Worm (Caenorhabditis elegans): ENCODE data around the gene F31F7.2.
A peak's percentile ranks its signal among the peaks of the same experiment; 100 is the strongest.

Gene F31F7.2

DNA sequence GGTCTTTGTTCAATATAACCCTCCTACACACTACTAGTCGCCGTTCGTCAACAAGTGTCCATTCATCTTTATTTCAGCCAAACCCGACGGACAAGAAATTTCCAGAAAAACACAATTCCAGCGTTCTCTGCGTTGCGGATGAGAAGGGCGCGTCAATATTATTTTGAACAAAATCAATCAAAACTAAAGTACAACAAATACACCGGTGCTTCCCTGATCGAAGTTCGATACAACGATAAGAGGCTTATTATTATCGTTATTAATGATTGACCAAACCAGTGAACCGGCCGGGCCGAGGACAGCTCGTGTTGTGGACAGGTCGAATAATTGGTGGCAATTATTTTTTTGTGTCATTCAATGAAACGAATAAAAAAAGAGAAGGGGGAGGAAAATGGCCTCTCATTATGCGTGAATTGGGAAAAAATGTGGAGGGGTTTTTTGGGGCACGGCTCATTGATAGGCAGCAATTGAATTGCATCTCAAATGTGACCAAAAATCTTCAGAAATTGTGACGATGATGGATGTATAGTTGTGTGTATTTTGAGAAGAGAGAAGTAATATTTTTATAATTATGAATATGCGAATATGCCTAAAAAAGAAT is 39.9 kb upstream of the F31F7.2 start:
- TF ChIP-seq pqm-1 (tag; optimal IDR thresholded peaks at IDR 0.05) = no peak
- peak; percentile 37 for TF ChIP-seq elt-2 (tag; optimal IDR thresholded peaks at IDR 0.05)
- no peak for TF ChIP-seq nhr-237 (tag; optimal IDR thresholded peaks at IDR 0.05)
- peak; percentile 24 for TF ChIP-seq xbp-1 (tag; optimal IDR thresholded peaks at IDR 0.05)
- peak; percentile 1 for TF ChIP-seq snu-23 (GFP tag; optimal IDR thresholded peaks at IDR 0.05)
- TF ChIP-seq nhr-71 (tag; optimal IDR thresholded peaks at IDR 0.05) = peak; percentile 33
- TF ChIP-seq snpc-4 (tag; optimal IDR thresholded peaks at IDR 0.05) = no peak
- TF ChIP-seq vab-15 (tag; optimal IDR thresholded peaks at IDR 0.05) = no peak
- TF ChIP-seq fkh-8 (tag; optimal IDR thresholded peaks at IDR 0.05) = peak; percentile 18
- TF ChIP-seq ceh-82 (tag; optimal IDR thresholded peaks at IDR 0.05) = no peak
- no peak for TF ChIP-seq nhr-20 (tag; optimal IDR thresholded peaks at IDR 0.05)
- TF ChIP-seq ztf-4 (tag; optimal IDR thresholded peaks at IDR 0.05) = no peak
- TF ChIP-seq skn-1 (tag; optimal IDR thresholded peaks at IDR 0.05) = no peak
- TF ChIP-seq mep-1 (tag; optimal IDR thresholded peaks at IDR 0.05) = peak; percentile 15
- TF ChIP-seq ceh-8 (GFP tag; optimal IDR thresholded peaks at IDR 0.05) = no peak
- TF ChIP-seq blmp-1 (tag; optimal IDR thresholded peaks at IDR 0.05) = peak; percentile 13
- TF ChIP-seq lin-14 (GFP tag; optimal IDR thresholded peaks at IDR 0.05) = peak; percentile 79
- TF ChIP-seq C04F5.9 (tag; optimal IDR thresholded peaks at IDR 0.05) = no peak
- no peak for TF ChIP-seq jun-1 (tag; optimal IDR thresholded peaks at IDR 0.05)
- TF ChIP-seq egl-13 (tag; optimal IDR thresholded peaks at IDR 0.05) = no peak
- no peak for TF ChIP-seq ets-5 (GFP tag; IDR thresholded peaks at IDR 0.05)
- no peak for TF ChIP-seq aha-1 (tag; optimal IDR thresholded peaks at IDR 0.05)
- TF ChIP-seq rnt-1 (tag; optimal IDR thresholded peaks at IDR 0.05) = no peak
- TF ChIP-seq efl-1 (optimal IDR thresholded peaks at IDR 0.05) = peak in 1 of 2 experiments; percentile 2
- peak in 1 of 2 experiments; percentile 90 for TF ChIP-seq efl-1 (GFP tag; optimal IDR thresholded peaks at IDR 0.05 in 1 of 2)
- peak; percentile 35 for TF ChIP-seq nhr-47 (tag; optimal IDR thresholded peaks at IDR 0.05)
- TF ChIP-seq swsn-7 (tag; optimal IDR thresholded peaks at IDR 0.05) = peak; percentile 36
- no peak for TF ChIP-seq nhr-84 (tag; optimal IDR thresholded peaks at IDR 0.05)
- no peak for TF ChIP-seq fkh-4 (tag; optimal IDR thresholded peaks at IDR 0.05; ENCODE audit: borderline replicate concordance)
- peak; percentile 70 for TF ChIP-seq nhr-85 (tag)
- peak in 1 of 2 experiments; percentile 7 for TF ChIP-seq lsy-2 (tag; optimal IDR thresholded peaks at IDR 0.05)
- no peak for TF ChIP-seq Y116A8C.19 (tag; optimal IDR thresholded peaks at IDR 0.05; ENCODE audit: borderline replicate concordance)
- no peak for TF ChIP-seq isw-1 (GFP tag; IDR thresholded peaks at IDR 0.05)
- peak in 1 of 2 experiments; percentile 28 for TF ChIP-seq lin-35 (GFP tag; optimal IDR thresholded peaks at IDR 0.05)
- TF ChIP-seq irx-1 (tag; optimal IDR thresholded peaks at IDR 0.05) = no peak
- TF ChIP-seq grh-1 (GFP tag; IDR thresholded peaks at IDR 0.05) = 0 out of 2 replicates have a peak, but pooled peaks have one; percentile 25
- TF ChIP-seq ceh-63 (GFP tag; optimal IDR thresholded peaks at IDR 0.05) = no peak
- no peak for TF ChIP-seq hlh-17 (GFP tag; optimal IDR thresholded peaks at IDR 0.05; ENCODE audit: borderline replicate concordance)
- no peak for TF ChIP-seq sptf-1 (tag; optimal IDR thresholded peaks at IDR 0.05)
- no peak for TF ChIP-seq aly-2 (tag; optimal IDR thresholded peaks at IDR 0.05)
- TF ChIP-seq unc-30 (tag; optimal IDR thresholded peaks at IDR 0.05) = no peak

DNA sequence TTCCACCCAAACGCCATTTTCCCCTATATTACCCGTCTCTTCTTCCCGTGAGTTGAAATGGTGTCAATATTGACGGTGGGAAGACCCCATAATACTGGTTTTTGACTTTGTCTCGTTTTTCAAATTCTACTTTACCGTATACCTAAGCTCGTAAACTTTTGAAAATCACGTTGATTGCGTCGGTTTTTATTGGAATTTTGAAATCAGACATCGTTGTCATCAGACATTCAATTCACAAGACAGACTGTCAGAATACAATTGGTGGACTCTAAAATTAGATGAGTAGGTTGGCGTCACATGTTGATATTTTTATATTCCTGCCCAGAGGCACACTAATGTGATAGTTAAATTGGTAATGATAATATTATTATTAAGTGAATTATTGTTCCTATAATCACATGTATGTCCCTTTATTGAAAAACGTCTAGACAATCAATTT is 38.7 kb upstream of the F31F7.2 start:
- TF ChIP-seq Y116A8C.19 (tag; optimal IDR thresholded peaks at IDR 0.05; ENCODE audit: borderline replicate concordance) (no peak), nhr-11 (tag; optimal IDR thresholded peaks at IDR 0.05) (no peak), lin-35 (GFP tag; optimal IDR thresholded peaks at IDR 0.05) (peak in 1 of 2 experiments; percentile 65), blmp-1 (tag; optimal IDR thresholded peaks at IDR 0.05) (peak; percentile 25), nhr-20 (tag; optimal IDR thresholded peaks at IDR 0.05) (peak; percentile 58), zip-4 (GFP tag; optimal IDR thresholded peaks at IDR 0.05) (no peak), elt-3 (tag; optimal IDR thresholded peaks at IDR 0.05) (peak in 2 of 6 experiments; percentile 21 to 31), vab-15 (tag; optimal IDR thresholded peaks at IDR 0.05) (peak; percentile 39), nhr-90 (tag; optimal IDR thresholded peaks at IDR 0.05; ENCODE audit: poor library complexity) (peak; percentile 34), nhr-19 (GFP tag; conservative IDR thresholded peaks at IDR 0.05) (peak; percentile 23; the same call in 1 of the 2 replicates), mep-1 (tag; optimal IDR thresholded peaks at IDR 0.05) (peak; percentile 39), lsy-2 (tag; optimal IDR thresholded peaks at IDR 0.05) (peak in 1 of 2 experiments; percentile 75), dpl-1 (GFP tag; optimal IDR thresholded peaks at IDR 0.05) (no peak), ceh-8 (GFP tag; optimal IDR thresholded peaks at IDR 0.05) (peak; percentile 76), lin-14 (GFP tag; optimal IDR thresholded peaks at IDR 0.05) (peak; percentile 52), nhr-85 (tag) (peak; percentile 86), skn-1 (tag; optimal IDR thresholded peaks at IDR 0.05) (peak; percentile 34), sup-37 (GFP tag; optimal IDR thresholded peaks at IDR 0.05) (no peak), snu-23 (GFP tag; optimal IDR thresholded peaks at IDR 0.05) (peak; percentile 36), mdl-1 (tag; optimal IDR thresholded peaks at IDR 0.05) (peak in 1 of 2 experiments; percentile 6), nhr-77 (tag; optimal IDR thresholded peaks at IDR 0.05) (peak; percentile 19), lin-13 (GFP tag; optimal IDR thresholded peaks at IDR 0.05) (no peak), grh-1 (GFP tag; IDR thresholded peaks at IDR 0.05) (no peak)

Measured in whole organism, L1 larva.